Worm (Caenorhabditis elegans) whole organism, young adult: Measurements from ENCODE around the gene F23F12.13.

ENCODE experiments used
- B0336.3 ChIP-seq: fragments of 200-800 bp; sonication (Bioruptor generic); IDR thresholded peaks from 2 replicates; pipeline ENCODE4 v1.3.6; 2022; ENCODE audit warnings: missing genetic modification characterization, missing compliant biosample characterization
- F23B12.7 ChIP-seq: sonication (generic microtip); optimal IDR thresholded peaks from 2 replicates; lab custom pipeline; 2017; ENCODE audit warnings: missing genetic modification characterization, mild to moderate bottlenecking, missing compliant biosample characterization, antibody characterized with exemption, moderate library complexity; ENCODE audit not compliant: insufficient read depth
- F33H1.4 ChIP-seq: fragments of 200-800 bp; sonication (Bioruptor generic); IDR thresholded peaks from 2 replicates; pipeline ENCODE4 v1.3.6; 2022; ENCODE audit warnings: missing genetic modification reagents, missing genetic modification characterization, missing compliant biosample characterization
- F37B4.10 ChIP-seq: fragments of 200-800 bp; sonication (Bioruptor generic); IDR thresholded peaks from 2 replicates; pipeline ENCODE4 v1.3.6; 2022; ENCODE audit warnings: missing genetic modification characterization, missing compliant biosample characterization
- F49E8.2 ChIP-seq: sonication (generic microtip); optimal IDR thresholded peaks from 3 replicates; lab custom pipeline; 2017; ENCODE audit warnings: missing genetic modification characterization, mild to moderate bottlenecking, missing compliant biosample characterization, antibody characterized with exemption, moderate library complexity; ENCODE audit not compliant: insufficient read depth
- K11D2.4 ChIP-seq: fragments of 200-800 bp; sonication (Bioruptor generic); IDR thresholded peaks from 2 replicates; pipeline ENCODE4 v1.3.6; 2022; ENCODE audit warnings: missing genetic modification reagents, missing genetic modification characterization, missing compliant biosample characterization
- T07F8.4 ChIP-seq: sonication (generic microtip); optimal IDR thresholded peaks from 2 replicates; lab custom pipeline; 2016; ENCODE audit warnings: mild to moderate bottlenecking, missing genetic modification characterization, moderate library complexity, missing compliant biosample characterization
- T26A5.8 ChIP-seq: sonication (generic microtip); optimal IDR thresholded peaks from 2 replicates; lab custom pipeline; 2016; ENCODE audit warnings: missing genetic modification characterization, missing compliant biosample characterization
- Y53G8AR.9 ChIP-seq: fragments of 200-800 bp; sonication (Bioruptor generic); conservative IDR thresholded peaks from 2 replicates; pipeline ENCODE4 v1.3.6; 2022; ENCODE audit warnings: missing genetic modification reagents, missing genetic modification characterization, missing compliant biosample characterization
- Y56A3A.18 ChIP-seq: fragments of 200-800 bp; sonication (Bioruptor generic); IDR thresholded peaks from 2 replicates; pipeline ENCODE4 v1.3.6; 2022; ENCODE audit warnings: missing genetic modification reagents, missing genetic modification characterization, missing compliant biosample characterization
- Y79H2A.3 ChIP-seq: fragments of 200-800 bp; sonication (Bioruptor generic); conservative IDR thresholded peaks from 2 replicates; pipeline ENCODE4 v1.3.6; 2022; ENCODE audit warnings: missing genetic modification reagents, missing genetic modification characterization, missing compliant biosample characterization
- ZK185.1 ChIP-seq: sonication (generic microtip); optimal IDR thresholded peaks from 2 replicates; lab custom pipeline; 2016; ENCODE audit warnings: mild to moderate bottlenecking, missing genetic modification characterization, missing compliant biosample characterization; ENCODE audit not compliant: poor library complexity, severe bottlenecking
- akir-1 ChIP-seq: fragments of 200-800 bp; sonication (Bioruptor generic); optimal IDR thresholded peaks from 2 replicates; lab custom pipeline; 2018; ENCODE audit warnings: mild to moderate bottlenecking, missing genetic modification characterization, moderate library complexity, missing compliant biosample characterization
- atf-7 ChIP-seq: sonication (generic microtip); optimal IDR thresholded peaks from 2 replicates; lab custom pipeline; 2017; ENCODE audit warnings: mild to moderate bottlenecking, missing genetic modification characterization, missing compliant biosample characterization
- athp-1 ChIP-seq: sonication (generic microtip); optimal IDR thresholded peaks from 2 replicates; lab custom pipeline; 2017; ENCODE audit warnings: mild to moderate bottlenecking, missing genetic modification characterization, missing compliant biosample characterization
- attf-3 ChIP-seq: fragments of 200-800 bp; sonication (Bioruptor generic); conservative IDR thresholded peaks from 2 replicates; pipeline ENCODE4 v1.3.6; 2022; ENCODE audit warnings: missing genetic modification reagents, missing genetic modification characterization, missing compliant biosample characterization
- bed-2 ChIP-seq: fragments of 200-800 bp; sonication (Bioruptor generic); IDR thresholded peaks from 2 replicates; pipeline ENCODE4 v1.3.6; 2022; ENCODE audit warnings: missing genetic modification reagents, missing genetic modification characterization, missing compliant biosample characterization
- cebp-1 ChIP-seq, 2 experiments: fragments of 200-800 bp in 1 of 2; sonication (Bioruptor generic) in 1 of 2; sonication (generic microtip) in 1 of 2; IDR thresholded peaks in 1 of 2; optimal IDR thresholded peaks in 1 of 2; 2 replicates each; pipeline versions ENCODE4 v1.3.6 to Lab custom; 2017 to 2022; ENCODE audit warnings: missing compliant biosample characterization in 2 of 2, missing genetic modification characterization in 2 of 2, mild to moderate bottlenecking in 1 of 2, missing genetic modification reagents in 1 of 2, moderate library complexity in 1 of 2
- ceh-100 ChIP-seq: fragments of 200-800 bp; sonication (Bioruptor generic); IDR thresholded peaks from 2 replicates; pipeline ENCODE4 v1.3.6; 2022; ENCODE audit warnings: missing genetic modification reagents, missing genetic modification characterization, missing compliant biosample characterization
- ceh-58 ChIP-seq: fragments of 200-800 bp; sonication (Bioruptor generic); IDR thresholded peaks from 2 replicates; pipeline ENCODE4 v1.3.6; 2022; ENCODE audit warnings: missing genetic modification characterization, missing compliant biosample characterization
- efl-1 ChIP-seq: fragments of 150-350 bp; optimal IDR thresholded peaks from 2 replicates; lab custom pipeline; 2014; ENCODE audit warnings: missing biosample characterization, missing genetic modification reagents, missing genetic modification characterization
- ets-4 ChIP-seq: fragments of 200-800 bp; sonication (Bioruptor generic); optimal IDR thresholded peaks from 2 replicates; lab custom pipeline; 2018; ENCODE audit warnings: mild to moderate bottlenecking, missing genetic modification characterization, missing compliant biosample characterization
- gei-17 ChIP-seq: fragments of 200-800 bp; sonication (Bioruptor generic); optimal IDR thresholded peaks from 2 replicates; lab custom pipeline; 2018; ENCODE audit warnings: mild to moderate bottlenecking, missing genetic modification characterization, missing compliant biosample characterization
- hlh-12 ChIP-seq: sonication (generic microtip); optimal IDR thresholded peaks from 2 replicates; lab custom pipeline; 2016; ENCODE audit warnings: missing genetic modification characterization, missing compliant biosample characterization
- hrde-1 ChIP-seq: sonication (generic microtip); optimal IDR thresholded peaks from 2 replicates; lab custom pipeline; 2016; ENCODE audit warnings: missing genetic modification characterization, mild to moderate bottlenecking, missing compliant biosample characterization, moderate library complexity, missing genotype, missing genetic modification reagents, borderline replicate concordance
- hsf-1 ChIP-seq: fragments of 200-800 bp; sonication (Bioruptor generic); IDR thresholded peaks from 2 replicates; pipeline ENCODE4 v1.3.6; 2022; ENCODE audit warnings: missing genetic modification reagents, missing genetic modification characterization, missing compliant biosample characterization
- lag-1 ChIP-seq: fragments of 200-800 bp; sonication (Bioruptor generic); IDR thresholded peaks from 2 replicates; pipeline ENCODE4 v1.3.6; 2022; ENCODE audit warnings: missing genetic modification reagents, missing genetic modification characterization, missing compliant biosample characterization
- lin-26 ChIP-seq: fragments of 200-800 bp; sonication (Bioruptor generic); IDR thresholded peaks from 2 replicates; pipeline ENCODE4 v1.3.6; 2022; ENCODE audit warnings: missing genetic modification reagents, missing genetic modification characterization, missing compliant biosample characterization
- lin-35 ChIP-seq, 3 experiments: fragments of 150-350 bp in 2 of 3; sonication (generic microtip) in 1 of 3; optimal IDR thresholded peaks; 2 replicates each; lab custom pipeline; 2014 to 2018; ENCODE audit warnings: missing biosample characterization in 3 of 3, missing genetic modification characterization in 3 of 3, missing genetic modification reagents in 3 of 3
- lin-40 ChIP-seq: sonication (generic microtip); optimal IDR thresholded peaks from 2 replicates; lab custom pipeline; 2016; ENCODE audit warnings: missing genetic modification characterization, mild to moderate bottlenecking, missing compliant biosample characterization, missing genotype, missing genetic modification reagents
- lir-1 ChIP-seq: fragments of 200-800 bp; sonication (Bioruptor generic); conservative IDR thresholded peaks from 2 replicates; pipeline ENCODE4 v1.3.6; 2022; ENCODE audit warnings: missing genetic modification reagents, missing genetic modification characterization, missing compliant biosample characterization
- lsl-1 ChIP-seq: fragments of 200-800 bp; sonication (Bioruptor generic); optimal IDR thresholded peaks from 2 replicates; lab custom pipeline; 2018; ENCODE audit warnings: mild to moderate bottlenecking, missing genetic modification characterization, moderate library complexity, missing compliant biosample characterization
- madf-3 ChIP-seq: fragments of 200-800 bp; sonication (Bioruptor generic); IDR thresholded peaks from 2 replicates; pipeline ENCODE4 v1.3.6; 2022; ENCODE audit warnings: missing genetic modification reagents, missing genetic modification characterization, missing compliant biosample characterization
- madf-8 ChIP-seq: fragments of 200-800 bp; sonication (Bioruptor generic); conservative IDR thresholded peaks from 2 replicates; pipeline ENCODE4 v1.3.6; 2022; ENCODE audit warnings: missing genetic modification reagents, missing genetic modification characterization, missing compliant biosample characterization
- mcd-1 ChIP-seq: fragments of 200-800 bp; sonication (Bioruptor generic); IDR thresholded peaks from 2 replicates; pipeline ENCODE4 v1.3.6; 2022; ENCODE audit warnings: missing genetic modification reagents, missing genetic modification characterization, missing compliant biosample characterization
- mel-28 ChIP-seq: sonication (generic microtip); optimal IDR thresholded peaks from 2 replicates; lab custom pipeline; 2016; ENCODE audit warnings: borderline replicate concordance, mild to moderate bottlenecking, missing genetic modification characterization, missing compliant biosample characterization
- nfya-2 ChIP-seq: fragments of 200-800 bp; sonication (Bioruptor generic); IDR thresholded peaks from 2 replicates; pipeline ENCODE4 v1.3.6; 2022; ENCODE audit warnings: missing genetic modification reagents, missing genetic modification characterization, missing compliant biosample characterization
- nfyb-1 ChIP-seq: fragments of 200-800 bp; sonication (Bioruptor generic); IDR thresholded peaks from 2 replicates; pipeline ENCODE4 v1.3.6; 2022; ENCODE audit warnings: missing genetic modification reagents, missing genetic modification characterization, missing compliant biosample characterization
- nhr-120 ChIP-seq: fragments of 200-800 bp; sonication (Bioruptor generic); IDR thresholded peaks from 2 replicates; pipeline ENCODE4 v1.3.6; 2022; ENCODE audit warnings: missing genetic modification characterization, missing compliant biosample characterization
- nhr-27 ChIP-seq: fragments of 200-800 bp; sonication (Bioruptor generic); optimal IDR thresholded peaks from 2 replicates; lab custom pipeline; 2018; ENCODE audit warnings: mild to moderate bottlenecking, missing genetic modification characterization, moderate library complexity, missing compliant biosample characterization
- sdz-38 ChIP-seq: sonication (generic microtip); optimal IDR thresholded peaks from 2 replicates; lab custom pipeline; 2016; ENCODE audit warnings: missing genotype, missing genetic modification characterization, missing compliant biosample characterization
- tbp1 ChIP-seq: fragments of 200-800 bp; sonication (Bioruptor generic); optimal IDR thresholded peaks from 2 replicates; lab custom pipeline; 2018; ENCODE audit warnings: mild to moderate bottlenecking, missing genetic modification characterization, missing compliant biosample characterization
- unc-130 ChIP-seq: sonication (generic microtip); optimal IDR thresholded peaks from 2 replicates; lab custom pipeline; 2016; ENCODE audit warnings: missing genetic modification reagents, missing genetic modification characterization, missing compliant biosample characterization
- unc-62 ChIP-seq: fragments of 150-350 bp; optimal IDR thresholded peaks from 2 replicates; lab custom pipeline; 2014; ENCODE audit warnings: missing biosample characterization, missing genetic modification reagents, missing genetic modification characterization
- zfh-2 ChIP-seq: fragments of 200-800 bp; sonication (Bioruptor generic); conservative IDR thresholded peaks from 2 replicates; pipeline ENCODE4 v1.3.6; 2022; ENCODE audit warnings: missing genetic modification reagents, missing genetic modification characterization, missing compliant biosample characterization
- ztf-18 ChIP-seq: sonication (generic microtip); optimal IDR thresholded peaks from 2 replicates; lab custom pipeline; 2016; ENCODE audit warnings: missing genotype, mild to moderate bottlenecking, missing genetic modification characterization, missing compliant biosample characterization
- ztf-28 ChIP-seq: fragments of 200-800 bp; sonication (Bioruptor generic); IDR thresholded peaks from 2 replicates; pipeline ENCODE4 v1.3.6; 2022; ENCODE audit warnings: missing genetic modification reagents, missing genetic modification characterization, missing compliant biosample characterization
- ztf-3 ChIP-seq: fragments of 200-800 bp; sonication (Bioruptor generic); optimal IDR thresholded peaks from 2 replicates; lab custom pipeline; 2018; ENCODE audit warnings: mild to moderate bottlenecking, missing genetic modification characterization, missing compliant biosample characterization

The F23F12.13 gene

DNA sequence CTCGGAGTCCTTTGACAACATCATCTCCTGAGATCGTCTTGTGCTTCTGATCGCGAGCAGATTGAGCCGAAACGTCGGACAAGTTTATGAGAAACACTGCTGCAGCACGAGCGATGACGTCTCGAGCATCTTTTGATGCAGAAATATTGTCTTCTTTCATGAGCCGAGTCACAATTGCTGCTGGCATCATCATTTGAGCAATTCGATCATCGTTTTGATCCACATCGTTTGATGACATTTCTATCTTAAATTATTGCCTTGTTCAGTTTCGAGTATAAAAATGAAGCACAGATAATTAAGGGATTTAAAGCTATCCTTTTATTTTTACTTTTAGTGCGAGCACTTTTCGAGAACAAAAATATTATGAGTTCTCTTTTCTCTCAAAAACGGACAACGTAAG, 32.9 kb upstream of the F23F12.13 start, which contains the start of gene T26A5.8 (continued):
- TF ChIP-seq lsl-1 (GFP tag; lab: Kevin White, UChicago) (peak; percentile 24), Y53G8AR.9 (GFP tag; lab: Robert Waterston, UW) (peak; percentile 77), mcd-1 (peak; percentile 47; the same call in 1 of the 2 replicates), F37B4.10 (GFP tag; lab: Robert Waterston, UW) (no peak), ztf-3 (GFP tag; lab: Kevin White, UChicago) (peak; percentile 50), athp-1 (peak; percentile 75), lag-1 (GFP tag; lab: Robert Waterston, UW) (no peak), atf-7 (tag; lab: Kevin White, UChicago) (peak; percentile 33), ztf-28 (GFP tag; lab: Robert Waterston, UW) (no peak), madf-3 (GFP tag; lab: Robert Waterston, UW) (peak; percentile 74; the same call in 1 of the 2 replicates), B0336.3 (peak; percentile 81), akir-1 (GFP tag; lab: Kevin White, UChicago) (no peak), F33H1.4 (GFP tag; lab: Robert Waterston, UW) (no peak), hrde-1 (tag; lab: Kevin White, UChicago) (peak; percentile 82), T07F8.4 (no peak), gei-17 (GFP tag; lab: Kevin White, UChicago) (no peak), F49E8.2 (tag; lab: Kevin White, UChicago) (peak; percentile 51), ets-4 (GFP tag; lab: Kevin White, UChicago) (no peak), zfh-2 (GFP tag; lab: Robert Waterston, UW) (0 out of 2 replicates have a peak, but pooled peaks have one; percentile 22), lir-1 (GFP tag; lab: Robert Waterston, UW) (no peak), Y56A3A.18 (GFP tag; lab: Robert Waterston, UW) (peak; percentile 36; the same call in 1 of the 2 replicates), nhr-120 (0 out of 2 replicates have a peak, but pooled peaks have one; percentile 22), attf-3 (no peak), ZK185.1 (peak; percentile 1), T26A5.8 (no peak), nfyb-1 (GFP tag; lab: Robert Waterston, UW) (peak; percentile 56), hsf-1 (peak; percentile 73), cebp-1 (GFP tag; IDR thresholded peaks at IDR 0.05; lab: Robert Waterston, UW) (no peak), cebp-1 (tag; optimal IDR thresholded peaks at IDR 0.05; lab: Kevin White, UChicago) (peak; percentile 26), efl-1 (GFP tag; lab: Kevin White, UChicago) (no peak), unc-62 (GFP tag; lab: Kevin White, UChicago) (no peak), ztf-18 (no peak), ceh-100 (GFP tag; lab: Robert Waterston, UW) (peak; percentile 41; the same call in 1 of the 2 replicates), unc-130 (GFP tag; lab: Kevin White, UChicago) (peak; percentile 22), sdz-38 (no peak), lin-26 (GFP tag; lab: Robert Waterston, UW) (0 out of 2 replicates have a peak, but pooled peaks have one; percentile 56), ceh-58 (GFP tag; lab: Robert Waterston, UW) (no peak), nhr-27 (tag; lab: Kevin White, UChicago) (no peak), lin-40 (tag; lab: Kevin White, UChicago) (peak; percentile 39), madf-8 (GFP tag; lab: Robert Waterston, UW) (no peak), lin-35 (GFP tag; optimal IDR thresholded peaks at IDR 0.05; lab: Kevin White, UChicago) (no peak), nfya-2 (GFP tag; lab: Robert Waterston, UW) (no peak), mel-28 (no peak), tbp1 (peak; percentile 23), Y79H2A.3 (GFP tag; lab: Robert Waterston, UW) (0 out of 2 replicates have a peak, but pooled peaks have one; percentile 45), F23B12.7 (tag; lab: Kevin White, UChicago) (no peak), K11D2.4 (GFP tag; lab: Robert Waterston, UW) (no peak), hlh-12 (no peak), bed-2 (GFP tag; lab: Robert Waterston, UW) (no peak)
